Fruit fly (Drosophila melanogaster) S2 (cell line): ENCODE results near the gene Syx1A.

ENCODE experiments used
- CG8478 ChIP-seq: fragments of >200 bp; optimal IDR thresholded peaks from 2 replicates; lab custom pipeline; 2018
- CTCF ChIP-seq, 2 experiments: fragments of >200 bp; optimal IDR thresholded peaks; 2 replicates each; lab custom pipeline; 2018

DNA sequence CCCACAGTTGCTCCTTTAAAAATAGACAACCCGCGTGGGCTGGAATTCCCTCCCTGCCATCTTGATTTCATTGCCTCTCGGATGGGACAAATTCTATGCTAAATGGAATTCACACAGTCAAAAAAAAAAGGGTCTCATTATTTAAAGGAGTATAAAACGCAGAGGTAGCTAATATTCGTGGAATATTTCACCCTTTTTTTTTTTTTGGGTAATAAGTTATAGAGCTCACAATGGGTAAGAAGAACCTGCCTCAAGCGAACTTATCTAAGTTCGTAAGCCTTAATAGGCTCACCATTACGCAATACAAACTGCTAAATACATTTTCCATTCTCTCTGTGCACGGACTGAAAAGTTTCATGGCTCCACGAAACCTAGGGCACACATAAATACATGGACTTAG, 31.9 kb downstream of the Syx1A start:
- TF ChIP-seq CG8478 (lab: Kevin White, UChicago): no peak
- no peak for TF ChIP-seq CTCF (optimal IDR thresholded peaks at IDR 0.05; lab: Kevin White, UChicago)
